Fruit fly (Drosophila melanogaster) whole organism, embryonic: Measurements from ENCODE around the gene Cyp12a4.

Source experiments
- Atf-2 ChIP-seq: fragments of 200-800 bp; sonication (Bioruptor generic); optimal IDR thresholded peaks from 2 replicates; lab custom pipeline; 2016; ENCODE audit warnings: missing biosample characterization, missing genetic modification characterization
- B-H1 ChIP-seq: fragments of 200-800 bp; sonication (Bioruptor generic); IDR thresholded peaks from 3 replicates; pipeline ENCODE4 v1.3.6; 2022; ENCODE audit warnings: missing biosample characterization, missing genetic modification characterization
- CG10431 ChIP-seq: fragments of 200-800 bp; sonication (Bioruptor generic); optimal IDR thresholded peaks from 3 replicates; lab custom pipeline; 2018; ENCODE audit warnings: missing biosample characterization, mild to moderate bottlenecking, missing genetic modification characterization
- CG10543 ChIP-seq: fragments of 200-800 bp; sonication (Bioruptor generic); optimal IDR thresholded peaks from 3 replicates; lab custom pipeline; 2017; ENCODE audit warnings: missing biosample characterization, mild to moderate bottlenecking, missing genetic modification characterization, moderate library complexity
- CG11456 ChIP-seq: fragments of 200-800 bp; sonication (Bioruptor generic); IDR thresholded peaks from 3 replicates; pipeline ENCODE4 v1.3.6; 2022; ENCODE audit warnings: missing biosample characterization, missing genetic modification characterization
- CG12236 ChIP-seq: fragments of 200-800 bp; sonication (Bioruptor generic); optimal IDR thresholded peaks from 2 replicates; lab custom pipeline; 2016; ENCODE audit warnings: missing biosample characterization, missing genetic modification characterization
- CG13424 ChIP-seq: fragments of 200-800 bp; sonication (Bioruptor generic); optimal IDR thresholded peaks from 2 replicates; lab custom pipeline; 2019; ENCODE audit warnings: missing biosample characterization, mild to moderate bottlenecking, missing genetic modification characterization, moderate library complexity
- CG14441 ChIP-seq: fragments of 200-800 bp; sonication (Bioruptor generic); IDR thresholded peaks from 2 replicates; pipeline ENCODE4 v1.3.6; 2022; ENCODE audit warnings: missing biosample characterization, missing genetic modification characterization
- CG14965 ChIP-seq: fragments of 200-800 bp; sonication (Bioruptor generic); optimal IDR thresholded peaks from 2 replicates; lab custom pipeline; 2016; ENCODE audit warnings: missing biosample characterization, missing genetic modification characterization, borderline replicate concordance
- CG1602 ChIP-seq: fragments of 200-800 bp; sonication (Bioruptor generic); optimal IDR thresholded peaks from 3 replicates; lab custom pipeline; 2016; ENCODE audit warnings: missing biosample characterization, missing genetic modification characterization
- CG17328 ChIP-seq: fragments of 200-800 bp; sonication (Bioruptor generic); IDR thresholded peaks from 2 replicates; pipeline ENCODE4 v1.3.6; 2022; ENCODE audit warnings: missing biosample characterization, missing genetic modification characterization
- CG2116 ChIP-seq: fragments of 200-800 bp; sonication (Bioruptor generic); optimal IDR thresholded peaks from 3 replicates; lab custom pipeline; 2018; ENCODE audit warnings: missing biosample characterization, mild to moderate bottlenecking, missing genetic modification characterization
- CG31441 ChIP-seq: fragments of 200-800 bp; sonication (Bioruptor generic); IDR thresholded peaks from 2 replicates; pipeline ENCODE4 v1.3.6; 2022; ENCODE audit warnings: missing biosample characterization, missing genetic modification characterization
- CG3847 ChIP-seq: fragments of 200-800 bp; sonication (Bioruptor generic); IDR thresholded peaks from 2 replicates; pipeline ENCODE4 v1.3.6; 2022; ENCODE audit warnings: missing biosample characterization, missing genetic modification characterization
- CG7928 ChIP-seq: fragments of 200-800 bp; sonication (Bioruptor generic); optimal IDR thresholded peaks from 2 replicates; lab custom pipeline; 2017; ENCODE audit warnings: missing biosample characterization, mild to moderate bottlenecking, missing genetic modification characterization
- CoRest ChIP-seq: fragments of 200-800 bp; sonication (Bioruptor generic); optimal IDR thresholded peaks from 3 replicates; lab custom pipeline; 2018; ENCODE audit warnings: missing biosample characterization, mild to moderate bottlenecking, missing genetic modification characterization, moderate library complexity
- D19B ChIP-seq: fragments of 200-800 bp; sonication (Bioruptor generic); optimal IDR thresholded peaks from 2 replicates; lab custom pipeline; 2017; ENCODE audit warnings: missing biosample characterization, mild to moderate bottlenecking, missing genetic modification characterization
- Dbx ChIP-seq: fragments of 200-800 bp; sonication (Bioruptor generic); IDR thresholded peaks from 3 replicates; pipeline ENCODE4 v1.3.6; 2022; ENCODE audit warnings: missing biosample characterization, missing genetic modification characterization
- Gsc ChIP-seq: fragments of 200-800 bp; sonication (Bioruptor generic); IDR thresholded peaks from 2 replicates; pipeline ENCODE4 v1.3.6; 2022; ENCODE audit warnings: missing biosample characterization, missing genetic modification characterization
- MTF-1 ChIP-seq: fragments of 200-800 bp; sonication (Bioruptor generic); optimal IDR thresholded peaks from 2 replicates; lab custom pipeline; 2018; ENCODE audit warnings: missing biosample characterization, mild to moderate bottlenecking, missing genetic modification characterization, borderline replicate concordance
- Max ChIP-seq: fragments of 200-800 bp; sonication (Bioruptor generic); optimal IDR thresholded peaks from 2 replicates; lab custom pipeline; 2016; ENCODE audit warnings: missing biosample characterization, mild to moderate bottlenecking, missing genetic modification characterization
- Nf-YC ChIP-seq: fragments of 200-800 bp; optimal IDR thresholded peaks from 3 replicates; lab custom pipeline; 2019; ENCODE audit warnings: missing biosample characterization, mild to moderate bottlenecking, missing genetic modification characterization, moderate library complexity
- Oaz ChIP-seq: fragments of 200-800 bp; sonication (Bioruptor generic); IDR thresholded peaks from 2 replicates; pipeline ENCODE4 v1.3.6; 2022; ENCODE audit warnings: missing biosample characterization, missing genetic modification characterization
- Oli ChIP-seq: fragments of 200-800 bp; sonication (Bioruptor generic); optimal IDR thresholded peaks from 2 replicates; lab custom pipeline; 2018; ENCODE audit warnings: missing biosample characterization, mild to moderate bottlenecking, missing genetic modification characterization, moderate library complexity
- Ptx1 ChIP-seq: fragments of 200-800 bp; sonication (Bioruptor generic); IDR thresholded peaks from 2 replicates; pipeline ENCODE4 v1.3.6; 2022; ENCODE audit warnings: missing biosample characterization, missing genetic modification characterization
- Trl ChIP-seq, 3 experiments: fragments of >200 bp in 2 of 3; fragments of 200-800 bp in 1 of 3; sonication (Bioruptor generic) in 1 of 3; optimal IDR thresholded peaks; 2 replicates in 1 of 3; 3 replicates in 2 of 3; lab custom pipeline; 2016 to 2017; ENCODE audit warnings: missing biosample characterization in 1 of 3, missing genetic modification characterization in 1 of 3
- Xbp1 ChIP-seq: fragments of 200-800 bp; sonication (Bioruptor generic); optimal IDR thresholded peaks from 3 replicates; lab custom pipeline; 2016; ENCODE audit warnings: missing biosample characterization, mild to moderate bottlenecking, missing genetic modification characterization
- ac ChIP-seq: fragments of 200-800 bp; sonication (Bioruptor generic); optimal IDR thresholded peaks from 3 replicates; lab custom pipeline; 2017; ENCODE audit warnings: missing biosample characterization, mild to moderate bottlenecking, missing genetic modification characterization
- ase ChIP-seq: fragments of 200-800 bp; sonication (Bioruptor generic); IDR thresholded peaks from 3 replicates; pipeline ENCODE4 v1.3.6; 2022; ENCODE audit warnings: missing biosample characterization, missing genetic modification characterization
- bowl ChIP-seq: fragments of 200-800 bp; sonication (Bioruptor generic); IDR thresholded peaks from 2 replicates; pipeline ENCODE4 v1.3.6; 2022; ENCODE audit warnings: missing biosample characterization, missing genetic modification characterization
- bsh ChIP-seq, 2 experiments: fragments of 200-800 bp; sonication (Bioruptor generic); optimal IDR thresholded peaks; 2 replicates each; lab custom pipeline; 2017 to 2018; ENCODE audit warnings: mild to moderate bottlenecking in 2 of 2, missing biosample characterization in 2 of 2, missing genetic modification characterization in 2 of 2, moderate library complexity in 1 of 2
- cad ChIP-seq: fragments of >200 bp; optimal IDR thresholded peaks from 2 replicates; lab custom pipeline; 2017; ENCODE audit warnings: missing biosample characterization, missing genetic modification characterization
- danr ChIP-seq: fragments of 200-800 bp; sonication (Bioruptor generic); IDR thresholded peaks from 2 replicates; pipeline ENCODE4 v1.3.6; 2022; ENCODE audit warnings: missing biosample characterization, missing genetic modification characterization
- ewg ChIP-seq: fragments of 200-800 bp; sonication (Bioruptor generic); optimal IDR thresholded peaks from 3 replicates; lab custom pipeline; 2017; ENCODE audit warnings: mild to moderate bottlenecking, missing biosample characterization, missing genetic modification reagents, missing genetic modification characterization
- kah ChIP-seq: fragments of 200-800 bp; sonication (Bioruptor generic); optimal IDR thresholded peaks from 2 replicates; lab custom pipeline; 2018; ENCODE audit warnings: missing biosample characterization, mild to moderate bottlenecking, missing genetic modification characterization
- lbe ChIP-seq: fragments of 200-800 bp; sonication (Bioruptor generic); optimal IDR thresholded peaks from 2 replicates; lab custom pipeline; 2016; ENCODE audit warnings: missing biosample characterization, mild to moderate bottlenecking, missing genetic modification characterization
- nerfin-2 ChIP-seq: fragments of 200-800 bp; sonication (Bioruptor generic); IDR thresholded peaks from 2 replicates; pipeline ENCODE4 v1.3.6; 2022; ENCODE audit warnings: missing biosample characterization, missing genetic modification characterization; ENCODE audit not compliant: partially characterized antibody
- otp ChIP-seq: fragments of 200-800 bp; sonication (Bioruptor generic); IDR thresholded peaks from 3 replicates; pipeline ENCODE4, ENCODE4 v1.3.6; 2022; ENCODE audit warnings: missing biosample characterization, missing genetic modification characterization
- ranshi ChIP-seq: fragments of 200-800 bp; sonication (Bioruptor generic); IDR thresholded peaks from 2 replicates; pipeline ENCODE4 v1.3.6; 2022; ENCODE audit warnings: missing biosample characterization, missing genetic modification characterization
- sisA ChIP-seq: fragments of 200-800 bp; sonication (Bioruptor generic); IDR thresholded peaks from 2 replicates; pipeline ENCODE4 v1.3.6; 2022; ENCODE audit warnings: missing biosample characterization, missing genetic modification characterization
- slbo ChIP-seq: fragments of 200-800 bp; sonication (Bioruptor generic); IDR thresholded peaks from 2 replicates; pipeline ENCODE4 v1.3.6; 2022; ENCODE audit warnings: missing biosample characterization, missing genetic modification characterization
- sna ChIP-seq: fragments of 200-800 bp; sonication (Bioruptor generic); IDR thresholded peaks from 2 replicates; pipeline ENCODE4 v1.3.6; 2022; ENCODE audit warnings: missing biosample characterization, missing genetic modification characterization; ENCODE audit not compliant: partially characterized antibody
- tna ChIP-seq: fragments of 200-800 bp; sonication (Bioruptor generic); IDR thresholded peaks from 2 replicates; pipeline ENCODE4 v1.3.6; 2022; ENCODE audit warnings: missing biosample characterization, missing genetic modification characterization; ENCODE audit not compliant: partially characterized antibody
- trem ChIP-seq: fragments of 200-800 bp; optimal IDR thresholded peaks from 3 replicates; lab custom pipeline; 2019; ENCODE audit warnings: missing biosample characterization, mild to moderate bottlenecking, missing genetic modification characterization, moderate library complexity
- tup ChIP-seq: fragments of 200-800 bp; sonication (Bioruptor generic); optimal IDR thresholded peaks from 2 replicates; lab custom pipeline; 2016; ENCODE audit warnings: missing biosample characterization, mild to moderate bottlenecking, missing genetic modification characterization, moderate library complexity
- unpg ChIP-seq: fragments of 200-800 bp; sonication (Bioruptor generic); optimal IDR thresholded peaks from 3 replicates; lab custom pipeline; 2018; ENCODE audit warnings: missing biosample characterization, mild to moderate bottlenecking, missing genetic modification characterization, moderate library complexity
- vnd ChIP-seq: fragments of 200-800 bp; sonication (Bioruptor generic); IDR thresholded peaks from 3 replicates; pipeline ENCODE4 v1.3.6; 2022; ENCODE audit warnings: missing biosample characterization, missing genetic modification characterization; ENCODE audit not compliant: partially characterized antibody

The Cyp12a4 gene

DNA sequence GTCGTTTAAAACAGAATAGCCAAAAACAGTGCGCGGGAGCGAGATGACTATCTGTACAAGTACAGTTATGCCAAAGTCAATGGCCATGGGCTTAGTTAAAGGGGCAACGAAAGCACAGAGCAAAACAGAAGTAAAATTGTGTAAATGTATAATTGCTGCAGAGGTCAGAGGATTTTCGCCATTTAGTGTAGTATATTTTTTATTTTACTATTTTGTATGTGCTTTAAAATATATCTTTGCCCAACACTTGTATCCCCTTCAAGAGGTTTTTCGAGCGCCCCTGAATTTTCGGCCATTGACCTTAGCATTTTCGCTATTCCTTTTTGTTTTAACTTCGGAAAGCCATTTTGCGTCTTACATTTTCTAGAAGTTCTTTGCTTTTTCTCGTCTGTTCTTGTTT, 23.0 kb downstream of the Cyp12a4 start (continued):
- TF ChIP-seq lbe (GFP tag; lab: Kevin White, UChicago), result no peak
- TF ChIP-seq CG2116 (GFP tag; lab: Kevin White, UChicago), result no peak
- peak in 1 of 2 experiments; percentile 13 for TF ChIP-seq bsh (GFP tag; optimal IDR thresholded peaks at IDR 0.05; lab: Kevin White, UChicago)
- 0 out of 2 replicates have a peak, but pooled peaks have one; percentile 9 for TF ChIP-seq CG3847 (GFP tag; lab: Robert Waterston, UW)
- TF ChIP-seq Oaz, result no peak
- TF ChIP-seq Ptx1 (GFP tag; lab: Robert Waterston, UW), result peak; percentile 28; the same call in 1 of the 2 replicates
- peak; percentile 51; the same call in 1 of the 2 replicates for TF ChIP-seq CG14441
- TF ChIP-seq CG11456 (GFP tag; lab: Robert Waterston, UW), result no peak
- peak; percentile 17 for TF ChIP-seq CG13424
- no peak for TF ChIP-seq Gsc (GFP tag; lab: Robert Waterston, UW)
- TF ChIP-seq bowl (GFP tag; lab: Robert Waterston, UW), result no peak
- no peak for TF ChIP-seq sna (GFP tag; lab: Robert Waterston, UW)
- TF ChIP-seq, all 482 proteins: peak for 52

DNA sequence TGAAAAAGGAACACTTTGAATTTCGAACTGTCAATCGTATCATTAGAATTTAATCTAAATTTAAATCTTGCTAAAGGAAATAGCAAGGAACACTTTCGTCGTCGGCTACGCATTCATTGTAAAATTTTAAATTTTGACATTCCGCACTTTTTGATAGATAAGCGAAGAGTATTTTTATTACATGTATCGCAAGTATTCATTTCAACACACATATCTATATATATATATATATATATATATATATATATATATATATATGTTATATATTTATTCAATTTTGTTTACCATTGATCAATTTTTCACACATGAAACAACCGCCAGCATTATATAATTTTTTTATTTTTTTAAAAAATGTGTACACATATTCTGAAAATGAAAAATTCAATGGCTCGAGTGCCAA, 24.8 kb downstream of the Cyp12a4 start, which contains the start of gene CG11779:
Gene CG11779, minus strand, starts transcription at position 101 of the 400 bp plus-strand sequence.
- TF ChIP-seq CG12236 (GFP tag; lab: Kevin White, UChicago) (no peak), CG10543 (GFP tag; lab: Kevin White, UChicago) (no peak), Atf-2 (GFP tag; lab: Kevin White, UChicago) (no peak)

DNA sequence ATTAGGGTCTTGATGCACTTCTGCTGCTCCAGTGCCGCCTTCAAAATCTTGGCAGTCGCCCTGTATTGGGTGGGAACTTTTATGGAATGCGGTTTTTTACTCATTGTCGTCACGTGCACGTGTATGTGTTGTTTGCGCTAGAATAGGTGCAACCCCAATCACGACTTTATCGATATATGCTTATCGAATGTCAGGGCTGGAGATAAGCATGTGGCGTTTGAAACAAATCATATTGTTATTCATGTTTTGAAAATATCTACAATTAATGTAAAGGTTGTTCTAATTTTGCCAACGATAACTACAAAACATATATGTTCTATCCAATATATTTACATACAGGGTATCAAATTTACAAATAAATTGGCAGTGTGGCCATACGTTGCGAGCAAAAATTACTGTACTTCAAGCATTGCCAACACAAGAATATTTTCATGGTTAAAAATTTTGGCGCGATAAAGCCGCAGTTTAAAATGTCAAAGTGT, 27.2 kb downstream of the Cyp12a4 start, which contains the start of the genes CG42359 and Nsun5:
Gene CG42359, minus strand, starts transcription at position 166 of the 482 bp plus-strand sequence.
Gene Nsun5, minus strand, starts transcription at position 166 of the 482 bp plus-strand sequence.
- TF ChIP-seq ranshi (GFP tag; lab: Robert Waterston, UW), result peak; percentile 87
- TF ChIP-seq ac, result no peak
- TF ChIP-seq Trl (optimal IDR thresholded peaks at IDR 0.05; lab: Kevin White, UChicago), result no peak
- peak; percentile 93 for TF ChIP-seq Trl (GFP tag; optimal IDR thresholded peaks at IDR 0.05; lab: Kevin White, UChicago)
- TF ChIP-seq D19B (GFP tag; lab: Kevin White, UChicago), result peak; percentile 100
- peak; percentile 88; the same call in 2 of the 3 replicates for TF ChIP-seq otp (GFP tag; lab: Robert Waterston, UW)
- TF ChIP-seq nerfin-2 (GFP tag; lab: Robert Waterston, UW), result peak; percentile 76
- peak; percentile 74 for TF ChIP-seq tna
- peak; percentile 87 for TF ChIP-seq CG1602 (GFP tag; lab: Kevin White, UChicago)
- TF ChIP-seq B-H1 (GFP tag; lab: Robert Waterston, UW), result peak; percentile 85
- peak; percentile 94 for TF ChIP-seq Xbp1
- peak; percentile 82 for TF ChIP-seq Nf-YC (tag; lab: Kevin White, UChicago)
- TF ChIP-seq MTF-1 (GFP tag; lab: Kevin White, UChicago), result peak; percentile 50
- TF ChIP-seq danr (GFP tag; lab: Robert Waterston, UW), result peak; percentile 62; the same call in 1 of the 2 replicates
- no peak for TF ChIP-seq kah (GFP tag; lab: Kevin White, UChicago)
- peak; percentile 92 for TF ChIP-seq CG17328 (GFP tag; lab: Robert Waterston, UW)
- peak; percentile 86 for TF ChIP-seq ase
- TF ChIP-seq ewg, result peak; percentile 70
- peak; percentile 85 for TF ChIP-seq vnd (GFP tag; lab: Robert Waterston, UW)
- TF ChIP-seq CG7928 (GFP tag; lab: Kevin White, UChicago), result peak; percentile 98
- TF ChIP-seq CG31441 (GFP tag; lab: Robert Waterston, UW), result peak; percentile 85
- TF ChIP-seq CG14965 (GFP tag; lab: Kevin White, UChicago), result peak; percentile 65
- peak; percentile 90 for TF ChIP-seq CoRest
- TF ChIP-seq Max (GFP tag; lab: Kevin White, UChicago), result peak; percentile 97
- peak; percentile 81 for TF ChIP-seq Oli (tag; lab: Kevin White, UChicago)
- no peak for TF ChIP-seq cad (GFP tag; lab: Kevin White, UChicago)
- peak; percentile 95 for TF ChIP-seq trem (tag; lab: Kevin White, UChicago)
- peak; percentile 67 for TF ChIP-seq tup
- TF ChIP-seq Dbx (GFP tag; lab: Robert Waterston, UW), result peak; percentile 94
- peak; percentile 89 for TF ChIP-seq sisA
- TF ChIP-seq CG10431 (GFP tag; lab: Kevin White, UChicago), result peak; percentile 30
- peak; percentile 95 for TF ChIP-seq slbo (GFP tag; lab: Robert Waterston, UW)
- TF ChIP-seq unpg (GFP tag; lab: Kevin White, UChicago), result peak; percentile 92
